Fruit fly (Drosophila melanogaster) whole organism, embryonic: ENCODE results near the gene Uba5.

ENCODE experiments used
- Awh ChIP-seq: fragments of 200-800 bp; sonication (Bioruptor generic); IDR thresholded peaks from 2 replicates; pipeline ENCODE4, ENCODE4 v1.3.6; 2022; ENCODE audit warnings: missing biosample characterization, missing genetic modification characterization
- C15 ChIP-seq: fragments of 200-800 bp; sonication (Bioruptor generic); IDR thresholded peaks from 3 replicates; pipeline ENCODE4 v1.3.6; 2022; ENCODE audit warnings: missing biosample characterization, missing genetic modification characterization
- CG10462 ChIP-seq: fragments of 200-800 bp; sonication (Bioruptor generic); optimal IDR thresholded peaks from 2 replicates; lab custom pipeline; 2016; ENCODE audit warnings: missing biosample characterization, missing genetic modification characterization
- CG11093 ChIP-seq: fragments of 200-800 bp; sonication (Bioruptor generic); IDR thresholded peaks from 3 replicates; pipeline ENCODE4 v1.3.6; 2022; ENCODE audit warnings: missing biosample characterization, missing genetic modification characterization
- CG12219 ChIP-seq: fragments of 200-800 bp; sonication (Bioruptor generic); optimal IDR thresholded peaks from 3 replicates; lab custom pipeline; 2018; ENCODE audit warnings: missing biosample characterization, mild to moderate bottlenecking, missing genetic modification characterization
- CG14014 ChIP-seq: fragments of 200-800 bp; sonication (Bioruptor generic); IDR thresholded peaks from 2 replicates; pipeline ENCODE4 v1.3.6; 2022; ENCODE audit warnings: missing biosample characterization, missing genetic modification characterization
- CG15269 ChIP-seq: fragments of 200-800 bp; sonication (Bioruptor generic); optimal IDR thresholded peaks from 2 replicates; lab custom pipeline; 2018; ENCODE audit warnings: missing biosample characterization, mild to moderate bottlenecking, missing genetic modification characterization, moderate library complexity
- CG17612 ChIP-seq: fragments of 200-800 bp; sonication (Bioruptor generic); IDR thresholded peaks from 2 replicates; pipeline ENCODE4 v1.3.6; 2022; ENCODE audit warnings: missing biosample characterization, missing genetic modification characterization
- CG18599 ChIP-seq: fragments of 200-800 bp; sonication (Bioruptor generic); optimal IDR thresholded peaks from 3 replicates; lab custom pipeline; 2017; ENCODE audit warnings: missing biosample characterization, missing genetic modification characterization, mild to moderate bottlenecking, moderate library complexity, missing genetic modification reagents
- CG2116 ChIP-seq: fragments of 200-800 bp; sonication (Bioruptor generic); optimal IDR thresholded peaks from 3 replicates; lab custom pipeline; 2018; ENCODE audit warnings: missing biosample characterization, mild to moderate bottlenecking, missing genetic modification characterization
- CG34422 ChIP-seq: fragments of 200-800 bp; sonication (Bioruptor generic); IDR thresholded peaks from 3 replicates; pipeline ENCODE4 v1.3.6; 2022; ENCODE audit warnings: missing biosample characterization, missing genetic modification characterization
- CG3995 ChIP-seq: fragments of 200-800 bp; sonication (Bioruptor generic); optimal IDR thresholded peaks from 3 replicates; lab custom pipeline; 2016; ENCODE audit warnings: missing biosample characterization, missing genetic modification characterization
- CG42726 ChIP-seq: fragments of 200-800 bp; sonication (Bioruptor generic); IDR thresholded peaks from 2 replicates; pipeline ENCODE4 v1.3.6; 2022; ENCODE audit warnings: missing biosample characterization, missing genetic modification characterization; ENCODE audit not compliant: partially characterized antibody
- CG43689 ChIP-seq: fragments of 200-800 bp; sonication (Bioruptor generic); IDR thresholded peaks from 2 replicates; pipeline ENCODE4 v1.3.6; 2022; ENCODE audit warnings: missing biosample characterization, missing genetic modification characterization
- CG4404 ChIP-seq: fragments of 200-800 bp; sonication (Bioruptor generic); IDR thresholded peaks from 2 replicates; pipeline ENCODE4 v1.3.6; 2022; ENCODE audit warnings: missing biosample characterization, missing genetic modification characterization
- CG4730 ChIP-seq: fragments of 200-800 bp; sonication (Bioruptor generic); IDR thresholded peaks from 2 replicates; pipeline ENCODE4 v1.3.6; 2022; ENCODE audit warnings: missing biosample characterization, missing genetic modification characterization
- CG5180 ChIP-seq: fragments of 200-800 bp; sonication (Bioruptor generic); optimal IDR thresholded peaks from 3 replicates; lab custom pipeline; 2017; ENCODE audit warnings: missing biosample characterization, missing genetic modification characterization, mild to moderate bottlenecking, moderate library complexity, missing genetic modification reagents
- CG6689 ChIP-seq: fragments of 200-800 bp; sonication (Bioruptor generic); IDR thresholded peaks from 2 replicates; pipeline ENCODE4 v1.3.6; 2022; ENCODE audit warnings: missing biosample characterization, missing genetic modification characterization
- CG7357 ChIP-seq: fragments of 200-800 bp; sonication (Bioruptor generic); IDR thresholded peaks from 3 replicates; pipeline ENCODE4 v1.3.6; 2022; ENCODE audit warnings: missing biosample characterization, missing genetic modification characterization
- CG7928 ChIP-seq: fragments of 200-800 bp; sonication (Bioruptor generic); optimal IDR thresholded peaks from 2 replicates; lab custom pipeline; 2017; ENCODE audit warnings: missing biosample characterization, mild to moderate bottlenecking, missing genetic modification characterization
- CG8388 ChIP-seq: fragments of 200-800 bp; sonication (Bioruptor generic); optimal IDR thresholded peaks from 2 replicates; lab custom pipeline; 2019; ENCODE audit warnings: missing biosample characterization, mild to moderate bottlenecking, missing genetic modification characterization, moderate library complexity
- Camta ChIP-seq: fragments of 200-800 bp; sonication (Bioruptor generic); optimal IDR thresholded peaks from 2 replicates; lab custom pipeline; 2016; ENCODE audit warnings: missing biosample characterization, missing genetic modification characterization
- D19A ChIP-seq: fragments of 200-800 bp; optimal IDR thresholded peaks from 3 replicates; lab custom pipeline; 2019; ENCODE audit warnings: missing biosample characterization, mild to moderate bottlenecking, missing genetic modification characterization, moderate library complexity
- Elba2 ChIP-seq: fragments of 200-800 bp; sonication (Bioruptor generic); optimal IDR thresholded peaks from 3 replicates; lab custom pipeline; 2016; ENCODE audit warnings: missing biosample characterization, missing genetic modification characterization
- H2.0 ChIP-seq: fragments of 200-800 bp; sonication (Bioruptor generic); IDR thresholded peaks from 2 replicates; pipeline ENCODE4 v1.3.6; 2022; ENCODE audit warnings: missing biosample characterization, missing genetic modification characterization
- HLH54F ChIP-seq: fragments of 200-800 bp; sonication (Bioruptor generic); optimal IDR thresholded peaks from 3 replicates; lab custom pipeline; 2016; ENCODE audit warnings: missing biosample characterization, missing genetic modification characterization
- Hand ChIP-seq: fragments of 200-800 bp; sonication (Bioruptor generic); optimal IDR thresholded peaks from 2 replicates; lab custom pipeline; 2017; ENCODE audit warnings: mild to moderate bottlenecking, missing biosample characterization, missing genetic modification reagents, missing genetic modification characterization
- Lhr ChIP-seq: fragments of 200-800 bp; sonication (Bioruptor generic); optimal IDR thresholded peaks from 3 replicates; lab custom pipeline; 2017; ENCODE audit warnings: mild to moderate bottlenecking, missing biosample characterization, missing genetic modification reagents, missing genetic modification characterization
- MTF-1 ChIP-seq: fragments of 200-800 bp; sonication (Bioruptor generic); optimal IDR thresholded peaks from 2 replicates; lab custom pipeline; 2018; ENCODE audit warnings: missing biosample characterization, mild to moderate bottlenecking, missing genetic modification characterization, borderline replicate concordance
- Max ChIP-seq: fragments of 200-800 bp; sonication (Bioruptor generic); optimal IDR thresholded peaks from 2 replicates; lab custom pipeline; 2016; ENCODE audit warnings: missing biosample characterization, mild to moderate bottlenecking, missing genetic modification characterization
- Med ChIP-seq: fragments of 200-800 bp; sonication (Bioruptor generic); peaks from one replicate; lab custom pipeline; 2016; ENCODE audit warnings: missing biosample characterization, missing genetic modification characterization, mild to moderate bottlenecking, inconsistent platforms, moderate library complexity
- Opbp ChIP-seq: fragments of 200-800 bp; sonication (Bioruptor generic); IDR thresholded peaks from 3 replicates; pipeline ENCODE4 v1.3.6; 2022; ENCODE audit warnings: missing biosample characterization, missing genetic modification characterization; ENCODE audit not compliant: partially characterized antibody
- Pdp1 ChIP-seq, 2 experiments: fragments of 200-800 bp; sonication (Bioruptor generic); optimal IDR thresholded peaks; 3 replicates each; lab custom pipeline; 2016; ENCODE audit warnings: missing biosample characterization in 2 of 2, missing genetic modification characterization in 2 of 2, mild to moderate bottlenecking in 1 of 2, moderate library complexity in 1 of 2
- Six4 ChIP-seq: fragments of 200-800 bp; sonication (Bioruptor generic); optimal IDR thresholded peaks from 2 replicates; lab custom pipeline; 2016; ENCODE audit warnings: missing biosample characterization, missing genetic modification characterization
- Sox100B ChIP-seq: fragments of 200-800 bp; sonication (Bioruptor generic); optimal IDR thresholded peaks from 3 replicates; lab custom pipeline; 2018; ENCODE audit warnings: missing biosample characterization, mild to moderate bottlenecking, missing genetic modification characterization
- Spps ChIP-seq: fragments of 200-800 bp; sonication (Bioruptor generic); optimal IDR thresholded peaks from 2 replicates; lab custom pipeline; 2018; ENCODE audit warnings: missing biosample characterization, mild to moderate bottlenecking, missing genetic modification characterization
- Tbp ChIP-seq: fragments of >200 bp; optimal IDR thresholded peaks from 2 replicates; lab custom pipeline; 2018; ENCODE audit warnings: missing biosample characterization, missing genetic modification characterization
- ato ChIP-seq: fragments of 200-800 bp; sonication (Bioruptor generic); IDR thresholded peaks from 2 replicates; pipeline ENCODE4 v1.3.6; 2022; ENCODE audit warnings: missing biosample characterization, missing genetic modification characterization; ENCODE audit not compliant: partially characterized antibody
- emc ChIP-seq: fragments of 200-800 bp; sonication (Bioruptor generic); optimal IDR thresholded peaks from 2 replicates; lab custom pipeline; 2016; ENCODE audit warnings: missing biosample characterization, missing genetic modification characterization
- gfzf ChIP-seq: fragments of 200-800 bp; sonication (Bioruptor generic); optimal IDR thresholded peaks from 2 replicates; lab custom pipeline; 2016; ENCODE audit warnings: missing biosample characterization, mild to moderate bottlenecking, missing genetic modification characterization, moderate library complexity
- grn ChIP-seq: fragments of 200-800 bp; sonication (Bioruptor generic); optimal IDR thresholded peaks from 3 replicates; lab custom pipeline; 2017; ENCODE audit warnings: missing biosample characterization, missing genetic modification characterization
- mirr ChIP-seq: fragments of 200-800 bp; sonication (Bioruptor generic); optimal IDR thresholded peaks from 3 replicates; lab custom pipeline; 2018; ENCODE audit warnings: missing biosample characterization, mild to moderate bottlenecking, missing genetic modification characterization
- nom ChIP-seq: fragments of 200-800 bp; sonication (Bioruptor generic); optimal IDR thresholded peaks from 2 replicates; lab custom pipeline; 2017; ENCODE audit warnings: missing biosample characterization, missing genetic modification characterization, mild to moderate bottlenecking, moderate library complexity, missing genetic modification reagents
- sc ChIP-seq, 3 experiments: fragments of >200 bp in 2 of 3; fragments of 200-800 bp in 1 of 3; sonication (Bioruptor generic) in 1 of 3; optimal IDR thresholded peaks; 2 replicates in 2 of 3; 3 replicates in 1 of 3; lab custom pipeline; 2017; ENCODE audit warnings: mild to moderate bottlenecking in 1 of 3, missing biosample characterization in 1 of 3, missing genetic modification characterization in 1 of 3, missing genetic modification reagents in 1 of 3
- sd ChIP-seq: fragments of 200-800 bp; sonication (Bioruptor generic); optimal IDR thresholded peaks from 3 replicates; lab custom pipeline; 2018; ENCODE audit warnings: missing biosample characterization, mild to moderate bottlenecking, missing genetic modification characterization, moderate library complexity
- twi ChIP-seq: fragments of 200-800 bp; optimal IDR thresholded peaks from 2 replicates; lab custom pipeline; 2019; ENCODE audit warnings: missing biosample characterization, mild to moderate bottlenecking, missing genetic modification characterization, moderate library complexity
- unc-4 ChIP-seq: fragments of 200-800 bp; sonication (Bioruptor generic); IDR thresholded peaks from 2 replicates; pipeline ENCODE4 v1.3.6; 2022; ENCODE audit warnings: missing biosample characterization, missing genetic modification characterization; ENCODE audit not compliant: partially characterized antibody
- zf30C ChIP-seq: fragments of 200-800 bp; sonication (Bioruptor generic); optimal IDR thresholded peaks from 3 replicates; lab custom pipeline; 2018; ENCODE audit warnings: missing biosample characterization, mild to moderate bottlenecking, missing genetic modification characterization

Gene Uba5

dm6 chrX:11446792-11447405 is 36.4 kb upstream of the Uba5 start (continued):
- TF ChIP-seq CG3995 (GFP tag; lab: Kevin White, UChicago) = peak; percentile 89
- TF ChIP-seq twi (tag; lab: Kevin White, UChicago) = no peak
- TF ChIP-seq Camta (GFP tag; lab: Kevin White, UChicago) = peak; percentile 50
- TF ChIP-seq CG4404 (GFP tag; lab: Robert Waterston, UW) = peak; percentile 63
- TF ChIP-seq CG10462 (GFP tag; lab: Kevin White, UChicago) = no peak
- TF ChIP-seq CG11093 (GFP tag; lab: Robert Waterston, UW) = 0 out of 3 replicates have a peak, but pooled peaks have one; percentile 47
- TF ChIP-seq Max (GFP tag; lab: Kevin White, UChicago) = peak; percentile 71
- TF ChIP-seq unc-4 (GFP tag; lab: Robert Waterston, UW) = no peak
- TF ChIP-seq grn (GFP tag; lab: Kevin White, UChicago) = peak; percentile 38
- TF ChIP-seq HLH54F (GFP tag; lab: Kevin White, UChicago) = peak; percentile 84
- peak; percentile 76; the same call in 2 of the 3 replicates for TF ChIP-seq C15 (GFP tag; lab: Robert Waterston, UW)
- peak; percentile 85 for TF ChIP-seq CG14014 (GFP tag; lab: Robert Waterston, UW)
- TF ChIP-seq Hand (GFP tag; lab: Kevin White, UChicago) = peak; percentile 70
- peak; percentile 44 to 64 for TF ChIP-seq Pdp1 (GFP tag; optimal IDR thresholded peaks at IDR 0.05; lab: Kevin White, UChicago)
- peak; percentile 85 for TF ChIP-seq CG15269 (tag; lab: Kevin White, UChicago)
- TF ChIP-seq Six4 = peak; percentile 43
- no peak for TF ChIP-seq CG2116
- TF ChIP-seq Med = peak; percentile 98
- no peak for TF ChIP-seq Spps
- no peak for TF ChIP-seq CG43689 (GFP tag; lab: Robert Waterston, UW)
- TF ChIP-seq ato = no peak
- no peak for TF ChIP-seq zf30C
- peak; percentile 22 for TF ChIP-seq Sox100B (GFP tag; lab: Kevin White, UChicago)
- TF ChIP-seq H2.0 (GFP tag; lab: Robert Waterston, UW) = peak; percentile 75
- TF ChIP-seq CG18599 = peak; percentile 91
- peak; percentile 81 for TF ChIP-seq emc (GFP tag; lab: Kevin White, UChicago)
- TF ChIP-seq CG17612 (GFP tag; lab: Robert Waterston, UW) = peak; percentile 61; the same call in 1 of the 2 replicates
- peak; percentile 87 for TF ChIP-seq CG34422 (GFP tag; lab: Robert Waterston, UW)
- no peak for TF ChIP-seq CG8388 (GFP tag; lab: Kevin White, UChicago)
- TF ChIP-seq Tbp (GFP tag; lab: Kevin White, UChicago) = no peak
- peak; percentile 71 for TF ChIP-seq CG4730 (GFP tag; lab: Robert Waterston, UW)
- peak; percentile 62 for TF ChIP-seq CG6689 (GFP tag; lab: Robert Waterston, UW)
- no peak for TF ChIP-seq Elba2 (GFP tag; lab: Kevin White, UChicago)
- TF ChIP-seq nom (GFP tag; lab: Kevin White, UChicago) = no peak
- TF ChIP-seq CG12219 = peak; percentile 58
- peak; percentile 85 for TF ChIP-seq mirr
- TF ChIP-seq CG42726 (GFP tag; lab: Robert Waterston, UW) = no peak
- peak; percentile 58 for TF ChIP-seq sd
- peak; percentile 62; the same call in 2 of the 3 replicates for TF ChIP-seq CG7357 (GFP tag; lab: Robert Waterston, UW)
- no peak for TF ChIP-seq gfzf (GFP tag; lab: Kevin White, UChicago)
- TF ChIP-seq CG5180 (GFP tag; lab: Kevin White, UChicago) = peak; percentile 13
- peak; percentile 73 for TF ChIP-seq Awh (GFP tag; lab: Robert Waterston, UW)
- peak; percentile 30 for TF ChIP-seq MTF-1
- peak; percentile 56 for TF ChIP-seq CG7928 (GFP tag; lab: Kevin White, UChicago)
- no peak for TF ChIP-seq Opbp (GFP tag; lab: Robert Waterston, UW)
- TF ChIP-seq D19A (tag; lab: Kevin White, UChicago) = peak; percentile 50
- no peak for TF ChIP-seq Lhr
- no peak for TF ChIP-seq sc (optimal IDR thresholded peaks at IDR 0.05; lab: Kevin White, UChicago)
- TF ChIP-seq sc (GFP tag; optimal IDR thresholded peaks at IDR 0.05; lab: Kevin White, UChicago) = no peak
